Worm (Caenorhabditis elegans): Measurements from ENCODE around the gene pitr-5.

ce11 chrV:7209001-7209400 is 24.4 kb downstream of the pitr-5 start:
- TF ChIP-seq ama-1 (optimal IDR thresholded peaks at IDR 0.05) (no peak), hmbx-1 (tag; optimal IDR thresholded peaks at IDR 0.05) (no peak), pes-1 (GFP tag; IDR thresholded peaks at IDR 0.05) (no peak), tbx-11 (GFP tag; IDR thresholded peaks at IDR 0.05) (no peak), hnd-1 (tag; optimal IDR thresholded peaks at IDR 0.05) (no peak), tra-4 (tag; optimal IDR thresholded peaks at IDR 0.05) (no peak), hmg-4 (GFP tag; optimal IDR thresholded peaks at IDR 0.05) (no peak), aly-1 (tag; optimal IDR thresholded peaks at IDR 0.05) (no peak), flt-1 (GFP tag; IDR thresholded peaks at IDR 0.05) (no peak), ets-7 (tag; optimal IDR thresholded peaks at IDR 0.05) (no peak), tbx-37 (GFP tag; conservative IDR thresholded peaks at IDR 0.05) (no peak), sea-1 (GFP tag; conservative IDR thresholded peaks at IDR 0.05) (no peak), ceh-36 (tag; optimal IDR thresholded peaks at IDR 0.05) (no peak)
